Worm (Caenorhabditis elegans): Measurements from ENCODE around the gene mat-3.

Gene mat-3

DNA sequence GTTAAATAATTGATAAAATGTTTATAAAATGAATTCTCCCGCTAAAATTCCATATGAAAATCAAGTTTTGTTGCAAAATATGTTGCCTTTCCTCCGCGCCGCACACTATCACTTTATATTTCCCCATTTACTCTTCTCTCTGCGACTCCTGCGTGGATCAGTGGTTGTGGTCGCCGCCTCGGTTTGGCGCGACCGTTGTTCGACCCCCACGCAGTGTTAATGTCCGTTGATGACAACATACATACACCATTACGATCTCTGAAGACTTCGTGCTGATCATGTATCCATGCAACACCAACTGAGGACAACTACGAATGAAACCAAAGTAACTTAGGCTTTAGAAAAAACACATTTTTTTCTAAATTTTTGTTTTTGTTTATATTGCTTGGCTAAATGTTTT lies 27.3 kb downstream of the mat-3 start (continued):
- peak; percentile 56 for TF ChIP-seq ceh-88 (GFP tag; IDR thresholded peaks at IDR 0.05)
- TF ChIP-seq nhr-11 (tag; optimal IDR thresholded peaks at IDR 0.05): no peak
- peak; percentile 68 for TF ChIP-seq nhr-85 (tag)
- TF ChIP-seq mdl-1 (tag; optimal IDR thresholded peaks at IDR 0.05): peak in 1 of 2 experiments; percentile 73
- peak; percentile 56 for TF ChIP-seq nhr-19 (GFP tag; conservative IDR thresholded peaks at IDR 0.05)
- no peak for TF ChIP-seq alr-1 (tag; optimal IDR thresholded peaks at IDR 0.05; ENCODE audit: borderline replicate concordance)
- peak; percentile 66 for TF ChIP-seq irx-1 (tag; optimal IDR thresholded peaks at IDR 0.05)
- TF ChIP-seq fkh-10 (GFP tag; optimal IDR thresholded peaks at IDR 0.05): peak; percentile 39
- TF ChIP-seq zip-4 (GFP tag; optimal IDR thresholded peaks at IDR 0.05): no peak

- TF ChIP-seq snu-23 (GFP tag; optimal IDR thresholded peaks at IDR 0.05): no peak
- TF ChIP-seq nhr-85 (tag): peak; percentile 3
- no peak for TF ChIP-seq nhr-12 (tag; optimal IDR thresholded peaks at IDR 0.05)
Observed at ce11 chrIII:509045-509444, 33.8 kb downstream of the mat-3 start.

- TF ChIP-seq ets-5 (GFP tag; IDR thresholded peaks at IDR 0.05) (0 out of 2 replicates have a peak, but pooled peaks have one; percentile 56), nhr-237 (tag; optimal IDR thresholded peaks at IDR 0.05) (no peak), grh-1 (GFP tag; IDR thresholded peaks at IDR 0.05) (no peak)
Observed at ce11 chrIII:512117-512516, 36.9 kb downstream of the mat-3 start, which contains the start of gene F30H5.3. Gene F30H5.3 (minus strand): TSS chrIII:512217.

- TF ChIP-seq F16B12.6 (tag; optimal IDR thresholded peaks at IDR 0.05): no peak
- TF ChIP-seq lin-13 (GFP tag; optimal IDR thresholded peaks at IDR 0.05): no peak
- TF ChIP-seq nhr-84 (tag; optimal IDR thresholded peaks at IDR 0.05): no peak
- no peak for TF ChIP-seq mef-2 (tag; optimal IDR thresholded peaks at IDR 0.05)
- TF ChIP-seq lin-15B (tag; optimal IDR thresholded peaks at IDR 0.05): no peak
- no peak for TF ChIP-seq ceh-82 (tag; optimal IDR thresholded peaks at IDR 0.05)
- no peak for TF ChIP-seq tbx-2 (tag; optimal IDR thresholded peaks at IDR 0.05)
- TF ChIP-seq snpc-4 (tag; optimal IDR thresholded peaks at IDR 0.05): no peak
- no peak for TF ChIP-seq fkh-4 (tag; optimal IDR thresholded peaks at IDR 0.05; ENCODE audit: borderline replicate concordance)
- no peak for TF ChIP-seq alr-1 (tag; optimal IDR thresholded peaks at IDR 0.05; ENCODE audit: borderline replicate concordance)
Observed at ce11 chrIII:513360-513759, 38.1 kb downstream of the mat-3 start.

- TF ChIP-seq ceh-82 (tag; optimal IDR thresholded peaks at IDR 0.05) (no peak), mdl-1 (tag; optimal IDR thresholded peaks at IDR 0.05) (no peak), C04F5.9 (tag; optimal IDR thresholded peaks at IDR 0.05) (no peak), pag-3 (tag; optimal IDR thresholded peaks at IDR 0.05; ENCODE audit: borderline replicate concordance, insufficient read depth) (no peak), snu-23 (GFP tag; optimal IDR thresholded peaks at IDR 0.05) (no peak), nhr-71 (tag; optimal IDR thresholded peaks at IDR 0.05) (no peak), ztf-11 (tag; optimal IDR thresholded peaks at IDR 0.05) (no peak)
Observed at ce11 chrIII:523944-524343, 48.7 kb downstream of the mat-3 start, which contains the start of gene T22F7.3. Gene T22F7.3 (minus strand): TSS chrIII:524044.

- TF ChIP-seq C04F5.9 (tag; optimal IDR thresholded peaks at IDR 0.05) (no peak), snu-23 (GFP tag; optimal IDR thresholded peaks at IDR 0.05) (no peak), nhr-47 (tag; optimal IDR thresholded peaks at IDR 0.05) (no peak), aha-1 (tag; optimal IDR thresholded peaks at IDR 0.05) (no peak), nhr-19 (GFP tag; conservative IDR thresholded peaks at IDR 0.05) (no peak), ztf-11 (tag; optimal IDR thresholded peaks at IDR 0.05) (no peak), ceh-88 (GFP tag; IDR thresholded peaks at IDR 0.05) (no peak), zag-1 (tag; optimal IDR thresholded peaks at IDR 0.05) (no peak), C34B4.2 (tag; optimal IDR thresholded peaks at IDR 0.05) (no peak), mef-2 (tag; optimal IDR thresholded peaks at IDR 0.05) (no peak), jun-1 (tag; optimal IDR thresholded peaks at IDR 0.05) (no peak)
Observed at ce11 chrIII:526824-527223, 51.6 kb downstream of the mat-3 start, which contains the start of gene T22F7.4. Gene T22F7.4 (minus strand): TSS chrIII:526924.

All from whole organism, L1 larva.